Worm (Caenorhabditis elegans): ENCODE measurements around the gene ZK596.2.

ce11 chrIV:10935853-10936491, 26.9 kb upstream of the ZK596.2 start, which contains the start of gene lgg-2:
- TF ChIP-seq egl-27 (tag; optimal IDR thresholded peaks at IDR 0.05) (peak; percentile 52 to 76), ces-1 (GFP tag; optimal IDR thresholded peaks at IDR 0.05) (no peak), blmp-1 (tag; optimal IDR thresholded peaks at IDR 0.05) (peak; percentile 97), tbx-2 (tag; optimal IDR thresholded peaks at IDR 0.05) (peak; percentile 99), lin-14 (GFP tag; optimal IDR thresholded peaks at IDR 0.05) (peak; percentile 99), snu-23 (GFP tag; optimal IDR thresholded peaks at IDR 0.05) (peak; percentile 99), lir-3 (tag; optimal IDR thresholded peaks at IDR 0.05; ENCODE audit: poor library complexity) (peak; percentile 91), ztf-11 (tag; optimal IDR thresholded peaks at IDR 0.05) (peak in 1 of 2 experiments; percentile 85), nhr-11 (tag; optimal IDR thresholded peaks at IDR 0.05) (peak; percentile 96), zag-1 (tag; optimal IDR thresholded peaks at IDR 0.05) (peak; percentile 61), efl-1 (optimal IDR thresholded peaks at IDR 0.05) (peak; percentile 89 to 92), efl-1 (GFP tag; optimal IDR thresholded peaks at IDR 0.05 in 1 of 2) (peak; percentile 68 to 97)
